Fruit fly (Drosophila melanogaster) whole organism, embryonic: ENCODE measurements around the gene Octbeta2R.

ENCODE experiments used
- Atf6 ChIP-seq: fragments of 200-800 bp; sonication (Bioruptor generic); IDR thresholded peaks from 2 replicates; pipeline ENCODE4 v1.3.6; 2022; ENCODE audit warnings: missing biosample characterization, missing genetic modification characterization
- Bgb ChIP-seq: fragments of 200-800 bp; sonication (Bioruptor generic); IDR thresholded peaks from 2 replicates; pipeline ENCODE4 v1.3.6; 2022; ENCODE audit warnings: missing biosample characterization, missing genetic modification characterization; ENCODE audit not compliant: partially characterized antibody
- CG10959 ChIP-seq: fragments of 200-800 bp; sonication (Bioruptor generic); IDR thresholded peaks from 2 replicates; pipeline ENCODE4 v1.3.6; 2022; ENCODE audit warnings: missing biosample characterization, missing genetic modification characterization
- CG12299 ChIP-seq: fragments of 200-800 bp; sonication (Bioruptor generic); optimal IDR thresholded peaks from 2 replicates; lab custom pipeline; 2018; ENCODE audit warnings: missing biosample characterization, mild to moderate bottlenecking, missing genetic modification characterization
- CG13287 ChIP-seq: fragments of 200-800 bp; sonication (Bioruptor generic); IDR thresholded peaks from 2 replicates; pipeline ENCODE4 v1.3.6; 2022; ENCODE audit warnings: missing biosample characterization, missing genetic modification characterization; ENCODE audit not compliant: partially characterized antibody
- CG14860 ChIP-seq: fragments of 200-800 bp; sonication (Bioruptor generic); IDR thresholded peaks from 3 replicates; pipeline ENCODE4 v1.3.6; 2022; ENCODE audit warnings: missing biosample characterization, missing genetic modification characterization; ENCODE audit not compliant: partially characterized antibody
- CG1647 ChIP-seq: fragments of 200-800 bp; sonication (Bioruptor generic); optimal IDR thresholded peaks from 3 replicates; lab custom pipeline; 2016; ENCODE audit warnings: missing biosample characterization, missing genetic modification characterization
- CG16863 ChIP-seq: fragments of 200-800 bp; sonication (Bioruptor generic); optimal IDR thresholded peaks from 3 replicates; lab custom pipeline; 2016; ENCODE audit warnings: missing biosample characterization, missing genetic modification characterization
- CG32767 ChIP-seq: fragments of 200-800 bp; sonication (Bioruptor generic); IDR thresholded peaks from 2 replicates; pipeline ENCODE4 v1.3.6; 2022; ENCODE audit warnings: missing biosample characterization, missing genetic modification characterization
- CHES-1-like ChIP-seq: fragments of 200-800 bp; sonication (Bioruptor generic); optimal IDR thresholded peaks from 2 replicates; lab custom pipeline; 2016; ENCODE audit warnings: missing biosample characterization, missing genetic modification characterization
- CkIIα-i1 ChIP-seq: fragments of 200-800 bp; sonication (Bioruptor generic); IDR thresholded peaks from 2 replicates; pipeline ENCODE4 v1.3.6; 2022; ENCODE audit warnings: missing biosample characterization, missing genetic modification characterization
- Dfd ChIP-seq, 2 experiments: fragments of >200 bp; optimal IDR thresholded peaks; 2 replicates each; lab custom pipeline; 2017; ENCODE audit warnings: missing biosample characterization in 2 of 2, missing genetic modification characterization in 2 of 2
- Dip3 ChIP-seq: fragments of 200-800 bp; sonication (Bioruptor generic); optimal IDR thresholded peaks from 3 replicates; lab custom pipeline; 2016; ENCODE audit warnings: missing biosample characterization, missing genetic modification characterization
- Dref ChIP-seq: fragments of 200-800 bp; sonication (Bioruptor generic); IDR thresholded peaks from 2 replicates; pipeline ENCODE4 v1.3.6; 2022; ENCODE audit warnings: missing biosample characterization, missing genetic modification characterization
- H2.0 ChIP-seq: fragments of 200-800 bp; sonication (Bioruptor generic); IDR thresholded peaks from 2 replicates; pipeline ENCODE4 v1.3.6; 2022; ENCODE audit warnings: missing biosample characterization, missing genetic modification characterization
- HLHmδ ChIP-seq: fragments of 200-800 bp; sonication (Bioruptor generic); optimal IDR thresholded peaks from 2 replicates; lab custom pipeline; 2018; ENCODE audit warnings: missing biosample characterization, mild to moderate bottlenecking, missing genetic modification characterization, moderate library complexity
- MTF-1 ChIP-seq: fragments of 200-800 bp; sonication (Bioruptor generic); optimal IDR thresholded peaks from 2 replicates; lab custom pipeline; 2018; ENCODE audit warnings: missing biosample characterization, mild to moderate bottlenecking, missing genetic modification characterization, borderline replicate concordance
- Meics ChIP-seq: fragments of 200-800 bp; sonication (Bioruptor generic); optimal IDR thresholded peaks from 2 replicates; lab custom pipeline; 2017; ENCODE audit warnings: missing biosample characterization, mild to moderate bottlenecking, missing genetic modification characterization
- NC2β ChIP-seq: fragments of 200-800 bp; sonication (Bioruptor generic); optimal IDR thresholded peaks from 2 replicates; lab custom pipeline; 2016; ENCODE audit warnings: missing biosample characterization, missing genetic modification characterization
- Usf ChIP-seq: fragments of 200-800 bp; sonication (Bioruptor generic); optimal IDR thresholded peaks from 2 replicates; lab custom pipeline; 2017; ENCODE audit warnings: missing genotype, missing biosample characterization, missing genetic modification characterization
- ato ChIP-seq: fragments of 200-800 bp; sonication (Bioruptor generic); IDR thresholded peaks from 2 replicates; pipeline ENCODE4 v1.3.6; 2022; ENCODE audit warnings: missing biosample characterization, missing genetic modification characterization; ENCODE audit not compliant: partially characterized antibody
- bowl ChIP-seq: fragments of 200-800 bp; sonication (Bioruptor generic); IDR thresholded peaks from 2 replicates; pipeline ENCODE4 v1.3.6; 2022; ENCODE audit warnings: missing biosample characterization, missing genetic modification characterization
- btn ChIP-seq: fragments of 200-800 bp; sonication (Bioruptor generic); optimal IDR thresholded peaks from 2 replicates; lab custom pipeline; 2016; ENCODE audit warnings: missing biosample characterization, missing genetic modification characterization
- crol ChIP-seq: fragments of 200-800 bp; sonication (Bioruptor generic); IDR thresholded peaks from 2 replicates; pipeline ENCODE4 v1.3.6; 2022; ENCODE audit warnings: missing biosample characterization, missing genetic modification characterization
- en ChIP-seq: fragments of 200-800 bp; sonication (Bioruptor generic); optimal IDR thresholded peaks from 2 replicates; lab custom pipeline; 2016; ENCODE audit warnings: missing biosample characterization, missing genetic modification characterization
- gro ChIP-seq: fragments of 200-800 bp; sonication (Bioruptor generic); optimal IDR thresholded peaks from 2 replicates; lab custom pipeline; 2016; ENCODE audit warnings: missing biosample characterization, missing genetic modification characterization
- h ChIP-seq: fragments of >200 bp; optimal IDR thresholded peaks from 2 replicates; lab custom pipeline; 2017
- knrl ChIP-seq: fragments of 200-800 bp; sonication (Bioruptor generic); IDR thresholded peaks from 3 replicates; pipeline ENCODE4 v1.3.6; 2022; ENCODE audit warnings: missing biosample characterization, missing genetic modification characterization; ENCODE audit not compliant: partially characterized antibody
- odd ChIP-seq: fragments of 200-800 bp; sonication (Bioruptor generic); optimal IDR thresholded peaks from 2 replicates; lab custom pipeline; 2017; ENCODE audit warnings: missing biosample characterization, mild to moderate bottlenecking, missing genetic modification characterization
- onecut ChIP-seq: fragments of 200-800 bp; sonication (Bioruptor generic); IDR thresholded peaks from 2 replicates; pipeline ENCODE4 v1.3.6; 2022; ENCODE audit warnings: missing biosample characterization, missing genetic modification characterization
- pho ChIP-seq: fragments of 200-800 bp; sonication (Bioruptor generic); optimal IDR thresholded peaks from 2 replicates; lab custom pipeline; 2016; ENCODE audit warnings: missing biosample characterization, missing genetic modification characterization
- sd ChIP-seq: fragments of 200-800 bp; sonication (Bioruptor generic); optimal IDR thresholded peaks from 3 replicates; lab custom pipeline; 2018; ENCODE audit warnings: missing biosample characterization, mild to moderate bottlenecking, missing genetic modification characterization, moderate library complexity
- sens ChIP-seq: fragments of 200-800 bp; sonication (Bioruptor generic); peaks from one replicate; lab custom pipeline; 2016; ENCODE audit warnings: missing biosample characterization, missing genetic modification characterization
- sens-2 ChIP-seq: fragments of 200-800 bp; sonication (Bioruptor generic); IDR thresholded peaks from 2 replicates; pipeline ENCODE4 v1.3.6; 2022; ENCODE audit warnings: missing biosample characterization, missing genetic modification characterization
- sima ChIP-seq: fragments of 200-800 bp; sonication (Bioruptor generic); optimal IDR thresholded peaks from 2 replicates; lab custom pipeline; 2016; ENCODE audit warnings: missing biosample characterization, missing genetic modification characterization
- stwl ChIP-seq: fragments of 200-800 bp; sonication (Bioruptor generic); optimal IDR thresholded peaks from 3 replicates; lab custom pipeline; 2018; ENCODE audit warnings: missing biosample characterization, mild to moderate bottlenecking, missing genetic modification characterization, moderate library complexity
- tap ChIP-seq: fragments of 200-800 bp; optimal IDR thresholded peaks from 3 replicates; lab custom pipeline; 2019; ENCODE audit warnings: missing biosample characterization, mild to moderate bottlenecking, missing genetic modification characterization, moderate library complexity
- tio ChIP-seq: fragments of 200-800 bp; sonication (Bioruptor generic); optimal IDR thresholded peaks from 2 replicates; lab custom pipeline; 2017; ENCODE audit warnings: missing biosample characterization, missing genetic modification characterization, inconsistent platforms
- trem ChIP-seq: fragments of 200-800 bp; optimal IDR thresholded peaks from 3 replicates; lab custom pipeline; 2019; ENCODE audit warnings: missing biosample characterization, mild to moderate bottlenecking, missing genetic modification characterization, moderate library complexity
- unpg ChIP-seq: fragments of 200-800 bp; sonication (Bioruptor generic); optimal IDR thresholded peaks from 3 replicates; lab custom pipeline; 2018; ENCODE audit warnings: missing biosample characterization, mild to moderate bottlenecking, missing genetic modification characterization, moderate library complexity
- wek ChIP-seq: fragments of 200-800 bp; sonication (Bioruptor generic); optimal IDR thresholded peaks from 3 replicates; lab custom pipeline; 2018; ENCODE audit warnings: missing biosample characterization, mild to moderate bottlenecking, missing genetic modification characterization, moderate library complexity
- zfh1 ChIP-seq: fragments of 200-800 bp; sonication (Bioruptor generic); IDR thresholded peaks from 3 replicates; pipeline ENCODE4 v1.3.6; 2022; ENCODE audit warnings: missing biosample characterization, missing genetic modification characterization
- zfh2 ChIP-seq: fragments of 200-800 bp; sonication (Bioruptor generic); optimal IDR thresholded peaks from 2 replicates; lab custom pipeline; 2016; ENCODE audit warnings: missing biosample characterization, missing genetic modification characterization

Gene Octbeta2R

dm6 chr3R:12637961-12638531 is 42.5 kb upstream of the Octbeta2R start, which contains the start of gene CG11608 (continued):
- TF ChIP-seq wek (no peak), Meics (GFP tag; lab: Kevin White, UChicago) (no peak), en (no peak), CG16863 (no peak), trem (tag; lab: Kevin White, UChicago) (peak; percentile 2), Dfd (GFP tag; optimal IDR thresholded peaks at IDR 0.05; lab: Kevin White, UChicago) (peak in 1 of 2 experiments; percentile 27), Dip3 (no peak), knrl (GFP tag; lab: Robert Waterston, UW) (peak; percentile 69), zfh2 (GFP tag; lab: Kevin White, UChicago) (no peak), stwl (tag; lab: Kevin White, UChicago) (peak; percentile 41), unpg (no peak), sd (tag; lab: Kevin White, UChicago) (no peak), zfh1 (GFP tag; lab: Robert Waterston, UW) (no peak), CG12299 (tag; lab: Kevin White, UChicago) (no peak), CG13287 (GFP tag; lab: Robert Waterston, UW) (0 out of 2 replicates have a peak, but pooled peaks have one; percentile 12), Usf (GFP tag; lab: Kevin White, UChicago) (no peak), odd (no peak), pho (GFP tag; lab: Kevin White, UChicago) (no peak), CHES-1-like (GFP tag; lab: Kevin White, UChicago) (no peak), btn (GFP tag; lab: Kevin White, UChicago) (no peak), Bgb (GFP tag; lab: Robert Waterston, UW) (peak; percentile 67), MTF-1 (GFP tag; lab: Kevin White, UChicago) (no peak), bowl (GFP tag; lab: Robert Waterston, UW) (no peak), ato (GFP tag; lab: Robert Waterston, UW) (no peak), CG14860 (GFP tag; lab: Robert Waterston, UW) (0 out of 3 replicates have a peak, but pooled peaks have one; percentile 33), CG10959 (GFP tag; lab: Robert Waterston, UW) (no peak), CG32767 (GFP tag; lab: Robert Waterston, UW) (no peak), h (lab: Kevin White, UChicago) (no peak), sens (GFP tag; lab: Kevin White, UChicago) (peak; percentile 45), NC2β (GFP tag; lab: Kevin White, UChicago) (no peak), CG1647 (GFP tag; lab: Kevin White, UChicago) (no peak), gro (GFP tag; lab: Kevin White, UChicago) (no peak)

- TF ChIP-seq HLHmδ (GFP tag; lab: Kevin White, UChicago) (no peak), tap (tag; lab: Kevin White, UChicago) (no peak), tio (GFP tag; lab: Kevin White, UChicago) (no peak), sima (GFP tag; lab: Kevin White, UChicago) (no peak), Dref (no peak), onecut (GFP tag; lab: Robert Waterston, UW) (no peak)
Measured at dm6 chr3R:12636240-12636639, 40.7 kb upstream of the Octbeta2R start, which contains the start of gene CG11600. Gene CG11600 (plus strand): TSS chr3R:12636540.

- no peak for TF ChIP-seq H2.0 (GFP tag; lab: Robert Waterston, UW)
- TF ChIP-seq sens-2 (GFP tag; lab: Robert Waterston, UW) = no peak
- TF ChIP-seq crol (GFP tag; lab: Robert Waterston, UW) = no peak
- no peak for TF ChIP-seq bowl (GFP tag; lab: Robert Waterston, UW)
- no peak for TF ChIP-seq CkIIα-i1 (GFP tag; lab: Robert Waterston, UW)
- no peak for TF ChIP-seq Atf6 (GFP tag; lab: Robert Waterston, UW)
Measured at dm6 chr3R:12634617-12635016, 39.1 kb upstream of the Octbeta2R start, which contains the start of gene CG11598. Gene CG11598 (plus strand): TSS chr3R:12634917.
